Worm (Caenorhabditis elegans) whole organism, early embryonic: ENCODE results near the gene mtcu-2.

Experiments used
- ama-1 ChIP-seq: fragments of 150-350 bp; optimal IDR thresholded peaks from 2 replicates; lab custom pipeline; 2014
- flt-1 ChIP-seq: fragments of 200-800 bp; sonication (Bioruptor generic); IDR thresholded peaks from 2 replicates; pipeline ENCODE4 v1.3.6; 2022; ENCODE audit warnings: missing genetic modification characterization, missing compliant biosample characterization

DNA sequence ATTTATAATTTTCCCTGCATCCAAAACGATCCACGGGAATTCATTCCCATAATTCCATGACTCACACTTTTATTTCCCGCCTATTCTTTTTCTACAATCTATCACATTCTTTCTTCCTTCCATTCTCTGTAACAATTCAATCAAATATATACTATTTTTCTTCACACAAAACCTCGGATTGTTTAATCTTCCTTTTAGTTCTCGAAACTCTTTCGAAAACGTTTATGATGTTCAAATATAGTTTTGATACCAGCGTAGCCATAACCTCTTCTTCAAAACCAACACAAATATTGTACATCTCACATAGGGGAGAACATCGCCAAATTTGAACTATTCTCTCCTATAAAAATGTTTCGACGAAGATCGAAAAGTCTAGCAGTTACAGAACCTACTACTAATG lies 42.2 kb downstream of the mtcu-2 start, which contains the start of gene lec-3:
- TF ChIP-seq flt-1 (GFP tag; lab: Robert Waterston, UW) (no peak), ama-1 (no peak)
